Worm (Caenorhabditis elegans) whole organism, L1 larva: ENCODE results near the gene emb-5.

ENCODE experiments used
- C16A3.4 ChIP-seq: fragments of 150-350 bp; optimal IDR thresholded peaks from 2 replicates; lab custom pipeline; 2014; ENCODE audit warnings: missing biosample characterization, missing genetic modification characterization
- C34B4.2 ChIP-seq: sonication (generic microtip); optimal IDR thresholded peaks from 2 replicates; lab custom pipeline; 2017; ENCODE audit warnings: mild to moderate bottlenecking, missing genetic modification characterization, missing compliant biosample characterization
- F16B12.6 ChIP-seq: fragments of 150-350 bp; optimal IDR thresholded peaks from 2 replicates; lab custom pipeline; 2014; ENCODE audit warnings: missing biosample characterization, missing genetic modification characterization
- Y116A8C.19 ChIP-seq: sonication (generic microtip); optimal IDR thresholded peaks from 2 replicates; lab custom pipeline; 2016; ENCODE audit warnings: missing compliant biosample characterization, missing genetic modification characterization, borderline replicate concordance
- alr-1 ChIP-seq: fragments of 200-800 bp; sonication (Bioruptor generic); optimal IDR thresholded peaks from 2 replicates; lab custom pipeline; 2018; ENCODE audit warnings: borderline replicate concordance, mild to moderate bottlenecking, missing genetic modification characterization, missing compliant biosample characterization
- aly-2 ChIP-seq: fragments of 150-350 bp; optimal IDR thresholded peaks from 2 replicates; lab custom pipeline; 2014; ENCODE audit warnings: missing biosample characterization, missing genetic modification characterization
- ama-1 ChIP-seq: fragments of 150-350 bp; optimal IDR thresholded peaks from 2 replicates; lab custom pipeline; 2014
- ceh-63 ChIP-seq: fragments of 200-800 bp; sonication (Bioruptor generic); optimal IDR thresholded peaks from 2 replicates; lab custom pipeline; 2018; ENCODE audit warnings: mild to moderate bottlenecking, missing genetic modification characterization, missing compliant biosample characterization
- ceh-88 ChIP-seq: fragments of 200-800 bp; sonication (Bioruptor generic); IDR thresholded peaks from 2 replicates; pipeline ENCODE4 v1.3.6; 2022; ENCODE audit warnings: missing genetic modification characterization, missing compliant biosample characterization
- ceh-90 ChIP-seq: sonication (generic microtip); optimal IDR thresholded peaks from 2 replicates; lab custom pipeline; 2016; ENCODE audit warnings: missing genetic modification characterization, missing compliant biosample characterization
- ces-1 ChIP-seq: fragments of 150-350 bp; optimal IDR thresholded peaks from 2 replicates; lab custom pipeline; 2014; ENCODE audit warnings: missing biosample characterization, missing genetic modification reagents, missing genetic modification characterization
- efl-1 ChIP-seq, 4 experiments: fragments of 150-350 bp; optimal IDR thresholded peaks in 3 of 4; peaks in 1 of 4; 1 replicate in 1 of 4; 2 replicates in 3 of 4; lab custom pipeline; 2014; ENCODE audit warnings: missing biosample characterization in 2 of 4, missing genetic modification characterization in 2 of 4, missing genetic modification reagents in 2 of 4
- egl-13 ChIP-seq: sonication (generic microtip); optimal IDR thresholded peaks from 2 replicates; lab custom pipeline; 2016; ENCODE audit warnings: missing genotype, missing genetic modification reagents, missing genetic modification characterization, missing compliant biosample characterization
- egl-27 ChIP-seq, 2 experiments: fragments of 150-350 bp in 1 of 2; sonication (generic microtip); optimal IDR thresholded peaks; 3 replicates each; lab custom pipeline; 2017 to 2018; ENCODE audit warnings: missing biosample characterization in 2 of 2, missing genetic modification characterization in 2 of 2, missing genetic modification reagents in 2 of 2
- elt-3 ChIP-seq, 6 experiments: fragments of 150-350 bp in 1 of 6; sonication (generic microtip); optimal IDR thresholded peaks; 2 replicates each; lab custom pipeline; 2017 to 2018; ENCODE audit warnings: missing biosample characterization in 6 of 6, missing genetic modification characterization in 6 of 6, inconsistent platforms in 1 of 6
- fkh-4 ChIP-seq: sonication (generic microtip); optimal IDR thresholded peaks from 2 replicates; lab custom pipeline; 2016; ENCODE audit warnings: missing compliant biosample characterization, missing genetic modification characterization, borderline replicate concordance
- fkh-8 ChIP-seq: sonication (generic microtip); optimal IDR thresholded peaks from 2 replicates; lab custom pipeline; 2016; ENCODE audit warnings: mild to moderate bottlenecking, missing genetic modification characterization, missing compliant biosample characterization
- hlh-4 ChIP-seq: sonication (generic microtip); optimal IDR thresholded peaks from 2 replicates; lab custom pipeline; 2016; ENCODE audit warnings: mild to moderate bottlenecking, missing genetic modification characterization, missing compliant biosample characterization
- isw-1 ChIP-seq: fragments of 200-800 bp; sonication (Bioruptor generic); IDR thresholded peaks from 2 replicates; pipeline ENCODE4 v1.3.6; 2022; ENCODE audit warnings: missing genetic modification characterization, missing compliant biosample characterization
- jun-1 ChIP-seq: fragments of 150-350 bp; optimal IDR thresholded peaks from 2 replicates; lab custom pipeline; 2014; ENCODE audit warnings: missing biosample characterization, missing genetic modification reagents, missing genetic modification characterization
- lin-13 ChIP-seq: fragments of 150-350 bp; optimal IDR thresholded peaks from 2 replicates; lab custom pipeline; 2014; ENCODE audit warnings: missing biosample characterization, missing genetic modification reagents, missing genetic modification characterization
- lin-14 ChIP-seq: fragments of 200-800 bp; sonication (Bioruptor generic); optimal IDR thresholded peaks from 2 replicates; lab custom pipeline; 2018; ENCODE audit warnings: mild to moderate bottlenecking, missing genetic modification characterization, moderate library complexity, missing compliant biosample characterization
- lin-15B ChIP-seq: fragments of 150-350 bp; sonication (generic microtip); optimal IDR thresholded peaks from 3 replicates; lab custom pipeline; 2014; ENCODE audit warnings: missing biosample characterization, missing genetic modification characterization
- lin-35 ChIP-seq, 2 experiments: fragments of 150-350 bp; optimal IDR thresholded peaks; 2 replicates each; lab custom pipeline; 2014; ENCODE audit warnings: missing biosample characterization in 2 of 2, missing genetic modification characterization in 2 of 2, missing genetic modification reagents in 2 of 2
- lin-39 ChIP-seq: fragments of 150-350 bp; optimal IDR thresholded peaks from 2 replicates; lab custom pipeline; 2014; ENCODE audit warnings: missing biosample characterization, missing genetic modification reagents, missing genetic modification characterization
- lir-3 ChIP-seq: sonication (generic microtip); optimal IDR thresholded peaks from 2 replicates; lab custom pipeline; 2016; ENCODE audit warnings: mild to moderate bottlenecking, missing genetic modification characterization, moderate library complexity, missing compliant biosample characterization; ENCODE audit not compliant: poor library complexity
- lsy-2 ChIP-seq, 2 experiments: fragments of 150-350 bp; optimal IDR thresholded peaks; 2 replicates each; lab custom pipeline; 2014; ENCODE audit warnings: missing biosample characterization in 2 of 2, missing genetic modification characterization in 2 of 2
- mdl-1 ChIP-seq, 2 experiments: fragments of 150-350 bp; optimal IDR thresholded peaks; 2 replicates each; lab custom pipeline; 2014 to 2017; ENCODE audit warnings: missing biosample characterization in 2 of 2, missing genetic modification characterization in 2 of 2, inconsistent platforms in 1 of 2
- nhr-11 ChIP-seq: fragments of 150-350 bp; optimal IDR thresholded peaks from 2 replicates; lab custom pipeline; 2014; ENCODE audit warnings: missing biosample characterization, missing genetic modification characterization
- nhr-12 ChIP-seq: sonication (generic microtip); optimal IDR thresholded peaks from 2 replicates; lab custom pipeline; 2017; ENCODE audit warnings: missing biosample characterization, missing genetic modification characterization
- nhr-237 ChIP-seq: fragments of 150-350 bp; optimal IDR thresholded peaks from 2 replicates; lab custom pipeline; 2014; ENCODE audit warnings: missing biosample characterization, missing genetic modification characterization
- nhr-28 ChIP-seq: fragments of 150-350 bp; optimal IDR thresholded peaks from 2 replicates; lab custom pipeline; 2014; ENCODE audit warnings: missing biosample characterization, missing genetic modification characterization
- nhr-47 ChIP-seq: sonication (generic microtip); optimal IDR thresholded peaks from 2 replicates; lab custom pipeline; 2016; ENCODE audit warnings: mild to moderate bottlenecking, missing genetic modification characterization, moderate library complexity, missing compliant biosample characterization
- nhr-71 ChIP-seq: sonication (generic microtip); optimal IDR thresholded peaks from 2 replicates; lab custom pipeline; 2016; ENCODE audit warnings: mild to moderate bottlenecking, missing genetic modification characterization, moderate library complexity, missing compliant biosample characterization
- nhr-77 ChIP-seq: fragments of 150-350 bp; optimal IDR thresholded peaks from 2 replicates; lab custom pipeline; 2014; ENCODE audit warnings: missing biosample characterization, missing genetic modification characterization
- nhr-90 ChIP-seq: sonication (generic microtip); optimal IDR thresholded peaks from 2 replicates; lab custom pipeline; 2016; ENCODE audit warnings: mild to moderate bottlenecking, missing genetic modification characterization, missing compliant biosample characterization; ENCODE audit not compliant: poor library complexity
- pag-3 ChIP-seq: sonication (generic microtip); optimal IDR thresholded peaks from 2 replicates; lab custom pipeline; 2017; ENCODE audit warnings: missing genetic modification characterization, mild to moderate bottlenecking, missing compliant biosample characterization, antibody characterized with exemption, borderline replicate concordance; ENCODE audit not compliant: insufficient read depth
- skn-1 ChIP-seq: fragments of 150-350 bp; optimal IDR thresholded peaks from 2 replicates; lab custom pipeline; 2014; ENCODE audit warnings: missing biosample characterization, missing genetic modification characterization
- sup-37 ChIP-seq: fragments of 200-800 bp; sonication (Bioruptor generic); optimal IDR thresholded peaks from 2 replicates; lab custom pipeline; 2018; ENCODE audit warnings: mild to moderate bottlenecking, missing genetic modification characterization, missing compliant biosample characterization
- swsn-7 ChIP-seq: sonication (generic microtip); optimal IDR thresholded peaks from 2 replicates; lab custom pipeline; 2016; ENCODE audit warnings: missing genetic modification characterization, missing compliant biosample characterization
- tbx-2 ChIP-seq: sonication (generic microtip); optimal IDR thresholded peaks from 2 replicates; lab custom pipeline; 2016; ENCODE audit warnings: missing genetic modification characterization, missing compliant biosample characterization
- tlp-1 ChIP-seq: fragments of 150-350 bp; optimal IDR thresholded peaks from 2 replicates; lab custom pipeline; 2014; ENCODE audit warnings: missing biosample characterization, missing genetic modification characterization
- unc-130 ChIP-seq: fragments of 150-350 bp; optimal IDR thresholded peaks from 2 replicates; lab custom pipeline; 2017; ENCODE audit warnings: missing biosample characterization, missing genetic modification characterization, inconsistent platforms
- unc-30 ChIP-seq: sonication (generic microtip); optimal IDR thresholded peaks from 2 replicates; lab custom pipeline; 2017; ENCODE audit warnings: missing biosample characterization, missing genetic modification characterization
- unc-86 ChIP-seq: sonication (generic microtip); optimal IDR thresholded peaks from 2 replicates; lab custom pipeline; 2016; ENCODE audit warnings: missing genetic modification characterization, missing compliant biosample characterization
- unc-98 ChIP-seq: fragments of 200-800 bp; sonication (Bioruptor generic); IDR thresholded peaks from 2 replicates; pipeline ENCODE4 v1.3.6; 2022; ENCODE audit warnings: missing genetic modification characterization, missing compliant biosample characterization
- xbp-1 ChIP-seq: sonication (generic microtip); optimal IDR thresholded peaks from 2 replicates; lab custom pipeline; 2016; ENCODE audit warnings: missing genetic modification characterization, missing compliant biosample characterization
- zag-1 ChIP-seq: fragments of 150-350 bp; optimal IDR thresholded peaks from 2 replicates; lab custom pipeline; 2014; ENCODE audit warnings: missing biosample characterization, missing genetic modification characterization
- zip-4 ChIP-seq: fragments of 200-800 bp; sonication (Bioruptor generic); optimal IDR thresholded peaks from 2 replicates; lab custom pipeline; 2018; ENCODE audit warnings: mild to moderate bottlenecking, missing genetic modification characterization, moderate library complexity, missing compliant biosample characterization
- ztf-11 ChIP-seq, 2 experiments: sonication (generic microtip); optimal IDR thresholded peaks; 2 replicates each; lab custom pipeline; 2016 to 2017; ENCODE audit warnings: missing genetic modification characterization in 2 of 2, missing biosample characterization in 1 of 2, missing compliant biosample characterization in 1 of 2

The emb-5 gene

DNA sequence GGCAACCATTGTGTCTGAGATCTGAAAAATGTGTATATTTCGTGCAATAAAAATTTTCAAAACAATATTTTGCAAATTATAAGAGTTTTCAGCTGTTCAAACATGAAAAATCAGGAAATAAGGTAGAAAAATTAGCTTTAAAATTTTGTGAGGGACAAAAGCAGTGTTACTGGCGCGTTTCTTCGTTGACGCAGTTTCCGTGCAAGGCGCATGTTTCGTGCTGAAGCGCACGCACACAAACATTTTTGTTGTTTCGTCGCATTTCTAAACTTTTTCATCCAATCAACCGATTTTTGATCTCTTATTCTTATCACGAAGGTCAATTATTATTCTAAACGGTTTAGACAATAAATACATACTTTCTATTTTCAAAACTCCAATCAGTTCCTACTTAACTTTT, 27.2 kb downstream of the emb-5 start, which contains the start of gene nifk-1 (continued):
- TF ChIP-seq lin-15B (tag; lab: Kevin White, UChicago) (peak; percentile 19), mdl-1 (tag; optimal IDR thresholded peaks at IDR 0.05; lab: Kevin White, UChicago) (peak in 1 of 2 experiments; percentile 31), C16A3.4 (tag; lab: Kevin White, UChicago) (peak; percentile 80), F16B12.6 (tag; lab: Kevin White, UChicago) (peak; percentile 46), nhr-47 (tag; lab: Kevin White, UChicago) (peak; percentile 61)

DNA sequence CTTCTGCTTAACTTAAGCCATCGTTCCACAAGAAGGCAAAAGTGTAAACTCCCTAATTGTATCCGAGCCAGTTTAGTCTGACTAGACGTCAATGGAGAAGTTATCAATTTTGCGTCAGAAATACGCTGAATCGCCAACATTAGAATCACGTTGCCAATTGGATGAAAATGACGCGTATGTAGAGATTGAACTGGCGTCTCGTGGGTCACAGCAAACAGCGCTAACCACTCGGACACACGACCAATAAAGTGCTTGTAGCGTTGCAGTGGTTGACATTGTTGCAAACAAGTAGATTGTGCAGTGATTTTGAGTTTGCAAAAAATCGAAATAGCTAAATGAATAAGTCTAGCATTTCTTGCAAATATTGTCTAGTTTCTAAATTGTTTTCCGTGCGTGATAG, 30.9 kb downstream of the emb-5 start:
- no peak for TF ChIP-seq zag-1 (tag; lab: Kevin White, UChicago)
- TF ChIP-seq sup-37: peak; percentile 49
- no peak for TF ChIP-seq unc-30 (tag; lab: Kevin White, UChicago)
- TF ChIP-seq F16B12.6 (tag; lab: Kevin White, UChicago): no peak
- TF ChIP-seq unc-98 (GFP tag; lab: Robert Waterston, UW): no peak
- peak; percentile 4 for TF ChIP-seq zip-4 (GFP tag; lab: Kevin White, UChicago)
- no peak for TF ChIP-seq nhr-28 (tag; lab: Kevin White, UChicago)
- peak; percentile 82 for TF ChIP-seq nhr-71 (tag; lab: Kevin White, UChicago)
- peak; percentile 61 for TF ChIP-seq xbp-1 (tag; lab: Kevin White, UChicago)
- peak; percentile 59 for TF ChIP-seq lin-13 (GFP tag; lab: Kevin White, UChicago)
- TF ChIP-seq Y116A8C.19 (tag; lab: Kevin White, UChicago): no peak
- no peak for TF ChIP-seq nhr-11
- TF ChIP-seq jun-1: peak; percentile 37
- peak; percentile 73 for TF ChIP-seq nhr-47 (tag; lab: Kevin White, UChicago)
- TF ChIP-seq tbx-2 (tag; lab: Kevin White, UChicago): peak; percentile 53
- TF ChIP-seq ztf-11 (tag; optimal IDR thresholded peaks at IDR 0.05; lab: Kevin White, UChicago): peak in 1 of 2 experiments; percentile 15
- no peak for TF ChIP-seq hlh-4 (tag; lab: Kevin White, UChicago)
- no peak for TF ChIP-seq ceh-88 (GFP tag; lab: Robert Waterston, UW)
- no peak for TF ChIP-seq C34B4.2 (tag; lab: Kevin White, UChicago)
- TF ChIP-seq nhr-237: no peak
- TF ChIP-seq nhr-90 (tag; lab: Kevin White, UChicago): peak; percentile 85
- no peak for TF ChIP-seq fkh-4
- TF ChIP-seq fkh-8 (tag; lab: Kevin White, UChicago): peak; percentile 20
- peak; percentile 64 for TF ChIP-seq lin-14 (GFP tag; lab: Kevin White, UChicago)
- TF ChIP-seq lir-3 (tag; lab: Kevin White, UChicago): no peak
- no peak for TF ChIP-seq pag-3
- no peak for TF ChIP-seq egl-27 (tag; optimal IDR thresholded peaks at IDR 0.05; lab: Kevin White, UChicago)
- no peak for TF ChIP-seq lin-39 (tag; lab: Kevin White, UChicago)
- TF ChIP-seq isw-1 (GFP tag; lab: Robert Waterston, UW): no peak
- no peak for TF ChIP-seq tlp-1 (tag; lab: Kevin White, UChicago)
- TF ChIP-seq egl-13 (tag; lab: Kevin White, UChicago): no peak
- peak; percentile 76 for TF ChIP-seq unc-130 (tag; lab: Kevin White, UChicago)
- peak; percentile 6 for TF ChIP-seq unc-86 (tag; lab: Kevin White, UChicago)
- TF ChIP-seq skn-1: peak; percentile 47
- TF ChIP-seq nhr-12 (tag; lab: Kevin White, UChicago): no peak
- TF ChIP-seq swsn-7 (tag; lab: Kevin White, UChicago): peak; percentile 70
- peak in 3 of 6 experiments; percentile 9 to 71 (median 21) for TF ChIP-seq elt-3 (tag; optimal IDR thresholded peaks at IDR 0.05; lab: Kevin White, UChicago)
- peak; percentile 66 for TF ChIP-seq nhr-77 (tag; lab: Kevin White, UChicago)
- peak; percentile 24 for TF ChIP-seq aly-2 (tag; lab: Kevin White, UChicago)
- peak; percentile 50 to 72 for TF ChIP-seq efl-1 (optimal IDR thresholded peaks at IDR 0.05; lab: Kevin White, UChicago)
- TF ChIP-seq efl-1 (GFP tag; optimal IDR thresholded peaks at IDR 0.05 in 1 of 2; lab: Kevin White, UChicago): peak; percentile 32 to 97
- peak; percentile 64 to 79 for TF ChIP-seq lsy-2 (tag; optimal IDR thresholded peaks at IDR 0.05; lab: Kevin White, UChicago)
- no peak for TF ChIP-seq ceh-63 (GFP tag; lab: Kevin White, UChicago)
- peak; percentile 41 to 86 for TF ChIP-seq lin-35 (GFP tag; optimal IDR thresholded peaks at IDR 0.05; lab: Kevin White, UChicago)
- no peak for TF ChIP-seq alr-1
- no peak for TF ChIP-seq ces-1
- TF ChIP-seq ceh-90 (tag; lab: Kevin White, UChicago): peak; percentile 3
- peak; percentile 66 for TF ChIP-seq ama-1 (lab: Kevin White, UChicago)
